Worm (Caenorhabditis elegans): ENCODE results near the gene srx-34.

DNA sequence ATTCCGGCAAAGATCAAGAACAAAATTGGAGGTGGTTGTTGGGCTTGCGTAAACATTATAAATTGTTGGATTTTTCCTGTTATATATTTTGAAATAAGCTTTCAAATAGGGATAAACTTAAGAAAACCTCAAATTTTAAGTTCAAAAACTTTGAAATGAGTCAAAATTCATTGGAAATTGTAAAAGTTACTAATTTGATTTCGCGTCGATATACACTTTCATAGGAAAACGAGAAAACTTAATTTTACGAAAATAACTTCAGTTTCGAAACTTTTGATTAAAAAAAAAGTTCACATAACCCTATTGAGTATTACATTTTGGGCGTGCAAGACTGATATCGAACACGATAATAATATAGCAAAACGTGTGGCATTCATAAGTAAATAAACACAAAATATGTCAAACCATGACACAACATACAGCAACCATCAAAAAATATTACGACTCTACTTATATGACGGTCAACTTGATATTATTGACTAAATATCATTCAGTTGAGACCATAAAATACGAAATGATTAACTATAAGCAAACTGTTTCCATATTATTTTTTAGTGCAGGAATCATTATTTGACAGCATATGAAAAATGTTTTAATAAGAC is 23.8 kb downstream of the srx-34 start:
- TF ChIP-seq sdc-2 (tag; optimal IDR thresholded peaks at IDR 0.05), result no peak
- TF ChIP-seq ceh-9 (tag; optimal IDR thresholded peaks at IDR 0.05), result no peak
- TF ChIP-seq T23F11.4 (GFP tag; optimal IDR thresholded peaks at IDR 0.05), result no peak
- TF ChIP-seq ama-1 (optimal IDR thresholded peaks at IDR 0.05), result no peak
- TF ChIP-seq nfya-1 (tag; optimal IDR thresholded peaks at IDR 0.05), result no peak

Measured in whole organism, late embryonic.